Fruit fly (Drosophila melanogaster) whole organism, embryonic: Measurements from ENCODE around the gene Klp67A.

ENCODE experiments used
- Abd-B ChIP-seq: fragments of 200-800 bp; sonication (Bioruptor generic); optimal IDR thresholded peaks from 2 replicates; lab custom pipeline; 2018; ENCODE audit warnings: missing biosample characterization, mild to moderate bottlenecking, missing genetic modification characterization, moderate library complexity
- Atf-2 ChIP-seq: fragments of 200-800 bp; sonication (Bioruptor generic); optimal IDR thresholded peaks from 2 replicates; lab custom pipeline; 2016; ENCODE audit warnings: missing biosample characterization, missing genetic modification characterization
- BtbVII ChIP-seq: fragments of 200-800 bp; sonication (Bioruptor generic); optimal IDR thresholded peaks from 3 replicates; lab custom pipeline; 2017; ENCODE audit warnings: missing biosample characterization, mild to moderate bottlenecking, missing genetic modification characterization
- CG1024 ChIP-seq: fragments of 200-800 bp; sonication (Bioruptor generic); IDR thresholded peaks from 2 replicates; pipeline ENCODE4 v1.3.6; 2022; ENCODE audit warnings: missing biosample characterization, missing genetic modification characterization
- CG10959 ChIP-seq: fragments of 200-800 bp; sonication (Bioruptor generic); IDR thresholded peaks from 2 replicates; pipeline ENCODE4 v1.3.6; 2022; ENCODE audit warnings: missing biosample characterization, missing genetic modification characterization
- CG11093 ChIP-seq: fragments of 200-800 bp; sonication (Bioruptor generic); IDR thresholded peaks from 3 replicates; pipeline ENCODE4 v1.3.6; 2022; ENCODE audit warnings: missing biosample characterization, missing genetic modification characterization
- CG12744 ChIP-seq: fragments of 200-800 bp; sonication (Bioruptor generic); optimal IDR thresholded peaks from 2 replicates; lab custom pipeline; 2016; ENCODE audit warnings: missing biosample characterization, missing genetic modification characterization
- CG13624 ChIP-seq: fragments of 200-800 bp; sonication (Bioruptor generic); optimal IDR thresholded peaks from 2 replicates; lab custom pipeline; 2016; ENCODE audit warnings: missing biosample characterization, missing genetic modification characterization
- CG13894 ChIP-seq: fragments of 200-800 bp; sonication (Bioruptor generic); optimal IDR thresholded peaks from 3 replicates; lab custom pipeline; 2018; ENCODE audit warnings: missing biosample characterization, mild to moderate bottlenecking, missing genetic modification characterization, moderate library complexity
- CG15696 ChIP-seq: fragments of 200-800 bp; sonication (Bioruptor generic); optimal IDR thresholded peaks from 2 replicates; lab custom pipeline; 2019; ENCODE audit warnings: missing biosample characterization, mild to moderate bottlenecking, missing genetic modification characterization, moderate library complexity
- CG1602 ChIP-seq: fragments of 200-800 bp; sonication (Bioruptor generic); optimal IDR thresholded peaks from 3 replicates; lab custom pipeline; 2016; ENCODE audit warnings: missing biosample characterization, missing genetic modification characterization
- CG17829 ChIP-seq: fragments of 200-800 bp; optimal IDR thresholded peaks from 2 replicates; lab custom pipeline; 2019; ENCODE audit warnings: missing biosample characterization, mild to moderate bottlenecking, missing genetic modification characterization, moderate library complexity
- CG17912 ChIP-seq: fragments of 200-800 bp; sonication (Bioruptor generic); optimal IDR thresholded peaks from 2 replicates; lab custom pipeline; 2018; ENCODE audit warnings: missing biosample characterization, mild to moderate bottlenecking, missing genetic modification characterization
- CG18599 ChIP-seq: fragments of 200-800 bp; sonication (Bioruptor generic); optimal IDR thresholded peaks from 3 replicates; lab custom pipeline; 2017; ENCODE audit warnings: missing biosample characterization, missing genetic modification characterization, mild to moderate bottlenecking, moderate library complexity, missing genetic modification reagents
- CG2199 ChIP-seq: fragments of 200-800 bp; sonication (Bioruptor generic); IDR thresholded peaks from 3 replicates; pipeline ENCODE4 v1.3.6; 2022; ENCODE audit warnings: missing biosample characterization, missing genetic modification characterization
- CG2678 ChIP-seq: fragments of 200-800 bp; sonication (Bioruptor generic); optimal IDR thresholded peaks from 3 replicates; lab custom pipeline; 2019; ENCODE audit warnings: missing biosample characterization, mild to moderate bottlenecking, missing genetic modification characterization, moderate library complexity
- CG32767 ChIP-seq: fragments of 200-800 bp; sonication (Bioruptor generic); IDR thresholded peaks from 2 replicates; pipeline ENCODE4 v1.3.6; 2022; ENCODE audit warnings: missing biosample characterization, missing genetic modification characterization
- CG34376 ChIP-seq: fragments of 200-800 bp; sonication (Bioruptor generic); optimal IDR thresholded peaks from 2 replicates; lab custom pipeline; 2018; ENCODE audit warnings: missing biosample characterization, mild to moderate bottlenecking, missing genetic modification characterization
- CG6689 ChIP-seq: fragments of 200-800 bp; sonication (Bioruptor generic); IDR thresholded peaks from 2 replicates; pipeline ENCODE4 v1.3.6; 2022; ENCODE audit warnings: missing biosample characterization, missing genetic modification characterization
- CG7745 ChIP-seq: fragments of 200-800 bp; sonication (Bioruptor generic); optimal IDR thresholded peaks from 2 replicates; lab custom pipeline; 2018; ENCODE audit warnings: missing biosample characterization, mild to moderate bottlenecking, missing genetic modification characterization, moderate library complexity
- CG8359 ChIP-seq: fragments of 200-800 bp; sonication (Bioruptor generic); optimal IDR thresholded peaks from 2 replicates; lab custom pipeline; 2017; ENCODE audit warnings: missing biosample characterization, mild to moderate bottlenecking, missing genetic modification characterization, borderline replicate concordance
- CG8924 ChIP-seq: fragments of 200-800 bp; optimal IDR thresholded peaks from 3 replicates; lab custom pipeline; 2019; ENCODE audit warnings: missing biosample characterization, mild to moderate bottlenecking, missing genetic modification characterization, moderate library complexity
- CG9727 ChIP-seq: fragments of 200-800 bp; sonication (Bioruptor generic); optimal IDR thresholded peaks from 3 replicates; lab custom pipeline; 2017; ENCODE audit warnings: missing biosample characterization, mild to moderate bottlenecking, missing genetic modification characterization
- CG9797 ChIP-seq: fragments of 200-800 bp; sonication (Bioruptor generic); optimal IDR thresholded peaks from 3 replicates; lab custom pipeline; 2018; ENCODE audit warnings: missing biosample characterization, mild to moderate bottlenecking, missing genetic modification characterization
- Dad ChIP-seq: fragments of 200-800 bp; sonication (Bioruptor generic); optimal IDR thresholded peaks from 3 replicates; lab custom pipeline; 2016; ENCODE audit warnings: missing biosample characterization, missing genetic modification characterization
- Dfd ChIP-seq, 2 experiments: fragments of >200 bp; optimal IDR thresholded peaks; 2 replicates each; lab custom pipeline; 2017; ENCODE audit warnings: missing biosample characterization in 2 of 2, missing genetic modification characterization in 2 of 2
- HHEX ChIP-seq: fragments of 200-800 bp; sonication (Bioruptor generic); optimal IDR thresholded peaks from 3 replicates; lab custom pipeline; 2017; ENCODE audit warnings: missing biosample characterization, mild to moderate bottlenecking, missing genetic modification characterization, missing genetic modification reagents
- Hmr ChIP-seq: fragments of 200-800 bp; sonication (Bioruptor generic); optimal IDR thresholded peaks from 3 replicates; lab custom pipeline; 2017; ENCODE audit warnings: mild to moderate bottlenecking, missing biosample characterization, missing genetic modification reagents, missing genetic modification characterization
- Max ChIP-seq: fragments of 200-800 bp; sonication (Bioruptor generic); optimal IDR thresholded peaks from 2 replicates; lab custom pipeline; 2016; ENCODE audit warnings: missing biosample characterization, mild to moderate bottlenecking, missing genetic modification characterization
- ac ChIP-seq: fragments of 200-800 bp; sonication (Bioruptor generic); optimal IDR thresholded peaks from 3 replicates; lab custom pipeline; 2017; ENCODE audit warnings: missing biosample characterization, mild to moderate bottlenecking, missing genetic modification characterization
- br ChIP-seq: fragments of >200 bp; optimal IDR thresholded peaks from 2 replicates; lab custom pipeline; 2017
- bsh ChIP-seq, 2 experiments: fragments of 200-800 bp; sonication (Bioruptor generic); optimal IDR thresholded peaks; 2 replicates each; lab custom pipeline; 2017 to 2018; ENCODE audit warnings: mild to moderate bottlenecking in 2 of 2, missing biosample characterization in 2 of 2, missing genetic modification characterization in 2 of 2, moderate library complexity in 1 of 2
- chif ChIP-seq, 2 experiments: fragments of 200-800 bp; sonication (Bioruptor generic); optimal IDR thresholded peaks; 3 replicates each; lab custom pipeline; 2016; ENCODE audit warnings: missing biosample characterization in 2 of 2, missing genetic modification characterization in 2 of 2
- chn ChIP-seq: fragments of 200-800 bp; sonication (Bioruptor generic); optimal IDR thresholded peaks from 2 replicates; lab custom pipeline; 2016; ENCODE audit warnings: missing biosample characterization, missing genetic modification characterization
- crp ChIP-seq, 2 experiments: fragments of 200-800 bp; sonication (Bioruptor generic); optimal IDR thresholded peaks; 2 replicates in 1 of 2; 3 replicates in 1 of 2; lab custom pipeline; 2017; ENCODE audit warnings: missing biosample characterization in 2 of 2, missing genetic modification characterization in 2 of 2, mild to moderate bottlenecking in 1 of 2, moderate library complexity in 1 of 2
- cwo ChIP-seq: fragments of 200-800 bp; sonication (Bioruptor generic); optimal IDR thresholded peaks from 3 replicates; lab custom pipeline; 2017; ENCODE audit warnings: missing biosample characterization, missing genetic modification characterization, mild to moderate bottlenecking, moderate library complexity, missing genetic modification reagents
- danr ChIP-seq: fragments of 200-800 bp; sonication (Bioruptor generic); IDR thresholded peaks from 2 replicates; pipeline ENCODE4 v1.3.6; 2022; ENCODE audit warnings: missing biosample characterization, missing genetic modification characterization
- fd64A ChIP-seq: fragments of 200-800 bp; sonication (Bioruptor generic); optimal IDR thresholded peaks from 3 replicates; lab custom pipeline; 2018; ENCODE audit warnings: missing biosample characterization, mild to moderate bottlenecking, missing genetic modification characterization
- fru ChIP-seq: fragments of >200 bp; optimal IDR thresholded peaks from 2 replicates; lab custom pipeline; 2017
- gce ChIP-seq: fragments of 200-800 bp; sonication (Bioruptor generic); IDR thresholded peaks from 3 replicates; pipeline ENCODE4 v1.3.6; 2022; ENCODE audit warnings: missing biosample characterization, missing genetic modification characterization
- gem ChIP-seq: fragments of 200-800 bp; sonication (Bioruptor generic); optimal IDR thresholded peaks from 2 replicates; lab custom pipeline; 2019; ENCODE audit warnings: missing biosample characterization, mild to moderate bottlenecking, missing genetic modification characterization, moderate library complexity
- her ChIP-seq: fragments of 200-800 bp; sonication (Bioruptor generic); optimal IDR thresholded peaks from 2 replicates; lab custom pipeline; 2016; ENCODE audit warnings: missing biosample characterization, missing genetic modification characterization
- pan ChIP-seq, 4 experiments: fragments of >200 bp in 3 of 4; fragments of 200-800 bp in 1 of 4; sonication (Bioruptor generic) in 1 of 4; optimal IDR thresholded peaks in 3 of 4; IDR thresholded peaks in 1 of 4; 2 replicates each; pipeline versions ENCODE4 v1.3.6 to Lab custom; 2017 to 2022; ENCODE audit warnings: missing biosample characterization in 2 of 4, missing genetic modification characterization in 2 of 4, mixed read lengths in 1 of 4
- pzg ChIP-seq: fragments of 200-800 bp; sonication (Bioruptor generic); optimal IDR thresholded peaks from 3 replicates; lab custom pipeline; 2018; ENCODE audit warnings: missing biosample characterization, mild to moderate bottlenecking, missing genetic modification characterization, moderate library complexity
- shn ChIP-seq: fragments of 200-800 bp; sonication (Bioruptor generic); optimal IDR thresholded peaks from 3 replicates; lab custom pipeline; 2016; ENCODE audit warnings: missing biosample characterization, missing genetic modification characterization
- slbo ChIP-seq: fragments of 200-800 bp; sonication (Bioruptor generic); IDR thresholded peaks from 2 replicates; pipeline ENCODE4 v1.3.6; 2022; ENCODE audit warnings: missing biosample characterization, missing genetic modification characterization
- sna ChIP-seq: fragments of 200-800 bp; sonication (Bioruptor generic); IDR thresholded peaks from 2 replicates; pipeline ENCODE4 v1.3.6; 2022; ENCODE audit warnings: missing biosample characterization, missing genetic modification characterization; ENCODE audit not compliant: partially characterized antibody
- wor ChIP-seq: fragments of 200-800 bp; sonication (Bioruptor generic); IDR thresholded peaks from 2 replicates; pipeline ENCODE4 v1.3.6; 2022; ENCODE audit warnings: missing biosample characterization, missing genetic modification characterization

Klp67A gene

dm6 chr3L:9377198-9378035, 10.6 kb upstream of the Klp67A start, which contains the start of gene Hsp26 (continued):
- TF ChIP-seq danr (GFP tag; lab: Robert Waterston, UW) (peak; percentile 21; the same call in 1 of the 2 replicates), gem (peak; percentile 92), CG17912 (GFP tag; lab: Kevin White, UChicago) (no peak), ac (no peak), Max (GFP tag; lab: Kevin White, UChicago) (peak; percentile 69), CG1024 (GFP tag; lab: Robert Waterston, UW) (peak; percentile 77), BtbVII (GFP tag; lab: Kevin White, UChicago) (peak; percentile 68), fd64A (no peak), CG34376 (GFP tag; lab: Kevin White, UChicago) (peak; percentile 83), CG11093 (GFP tag; lab: Robert Waterston, UW) (peak; percentile 64; the same call in 2 of the 3 replicates), crp (GFP tag; optimal IDR thresholded peaks at IDR 0.05; lab: Kevin White, UChicago) (peak; percentile 8 to 31), cwo (peak; percentile 75), chif (GFP tag; optimal IDR thresholded peaks at IDR 0.05; lab: Kevin White, UChicago) (peak; percentile 81 to 82), CG6689 (GFP tag; lab: Robert Waterston, UW) (peak; percentile 83), chn (GFP tag; lab: Kevin White, UChicago) (peak; percentile 79), CG2678 (tag; lab: Kevin White, UChicago) (peak; percentile 86), CG1602 (GFP tag; lab: Kevin White, UChicago) (peak; percentile 80), Abd-B (GFP tag; lab: Kevin White, UChicago) (peak; percentile 37), wor (peak; percentile 52; the same call in 1 of the 2 replicates), Atf-2 (GFP tag; lab: Kevin White, UChicago) (peak; percentile 67), CG13624 (peak; percentile 87), gce (GFP tag; lab: Robert Waterston, UW) (peak; percentile 83; the same call in 2 of the 3 replicates), fru (lab: Kevin White, UChicago) (no peak), CG9727 (peak; percentile 74), CG8359 (GFP tag; lab: Kevin White, UChicago) (peak; percentile 34), sna (GFP tag; lab: Robert Waterston, UW) (no peak), CG32767 (GFP tag; lab: Robert Waterston, UW) (peak; percentile 86), CG2199 (0 out of 3 replicates have a peak, but pooled peaks have one; percentile 32), CG9797 (no peak), CG8924 (tag; lab: Kevin White, UChicago) (peak; percentile 87), Dfd (GFP tag; optimal IDR thresholded peaks at IDR 0.05; lab: Kevin White, UChicago) (no peak), pzg (GFP tag; lab: Kevin White, UChicago) (no peak), pan (optimal IDR thresholded peaks at IDR 0.05; lab: Kevin White, UChicago) (no peak), pan (GFP tag; optimal IDR thresholded peaks at IDR 0.05 in 1 of 2, IDR thresholded peaks at IDR 0.05 in 1 of 2) (peak in 1 of 2 experiments; percentile 89), CG17829 (tag; lab: Kevin White, UChicago) (peak; percentile 89), br (lab: Kevin White, UChicago) (no peak), CG12744 (GFP tag; lab: Kevin White, UChicago) (peak; percentile 58), CG10959 (GFP tag; lab: Robert Waterston, UW) (no peak; the same call in 1 of the 2 replicates), CG13894 (peak; percentile 19), CG15696 (tag; lab: Kevin White, UChicago) (peak; percentile 12), her (GFP tag; lab: Kevin White, UChicago) (peak; percentile 87), Hmr (GFP tag; lab: Kevin White, UChicago) (peak; percentile 86), bsh (GFP tag; optimal IDR thresholded peaks at IDR 0.05; lab: Kevin White, UChicago) (peak; percentile 74 to 93), CG18599 (GFP tag; lab: Kevin White, UChicago) (peak; percentile 84), Dad (GFP tag; lab: Kevin White, UChicago) (peak; percentile 58), HHEX (GFP tag; lab: Kevin White, UChicago) (peak; percentile 72), shn (GFP tag; lab: Kevin White, UChicago) (peak; percentile 49), CG7745 (tag; lab: Kevin White, UChicago) (peak; percentile 28), slbo (peak; percentile 85)
